Worm (Caenorhabditis elegans): ENCODE data around the gene F59C12.3.

Gene F59C12.3

DNA sequence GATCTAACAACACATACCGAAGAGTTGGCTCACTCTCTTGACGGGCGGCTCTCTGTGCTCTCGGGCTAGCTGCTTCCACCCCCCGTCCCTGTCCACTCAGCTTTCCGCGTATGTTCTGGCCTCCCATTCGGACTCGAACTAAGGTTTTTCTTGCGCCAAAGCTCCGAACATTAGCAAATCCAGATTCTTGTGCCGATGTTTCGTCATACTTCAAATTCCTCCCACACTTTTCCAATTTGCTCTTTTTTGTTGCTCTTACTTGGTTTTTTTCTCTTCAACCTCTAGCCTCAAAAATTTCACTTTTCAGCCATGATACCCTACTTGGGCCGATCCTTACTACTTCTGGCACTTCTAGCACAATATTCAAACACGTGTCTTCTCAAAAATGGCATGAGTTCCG is 14.4 kb downstream of the F59C12.3 start, which contains the start of gene cdh-9:
Gene cdh-9 (plus strand): TSS at position 301 of the 400 bp plus-strand sequence.
- TF ChIP-seq nhr-12 (tag; optimal IDR thresholded peaks at IDR 0.05), result no peak
- no peak for TF ChIP-seq aly-2 (tag; optimal IDR thresholded peaks at IDR 0.05)
- TF ChIP-seq C34F6.9 (tag; optimal IDR thresholded peaks at IDR 0.05), result no peak
- TF ChIP-seq sem-4 (tag; optimal IDR thresholded peaks at IDR 0.05), result no peak

- TF ChIP-seq C34F6.9 (tag; optimal IDR thresholded peaks at IDR 0.05) (no peak), elt-3 (tag; optimal IDR thresholded peaks at IDR 0.05) (no peak), unc-55 (GFP tag; optimal IDR thresholded peaks at IDR 0.05) (no peak), unc-39 (tag; optimal IDR thresholded peaks at IDR 0.05) (no peak), F13H6.1 (tag; optimal IDR thresholded peaks at IDR 0.05) (no peak), ztf-11 (tag; optimal IDR thresholded peaks at IDR 0.05) (no peak), nhr-129 (tag; optimal IDR thresholded peaks at IDR 0.05) (no peak), unc-62 (GFP tag; optimal IDR thresholded peaks at IDR 0.05) (no peak), nhr-23 (tag; optimal IDR thresholded peaks at IDR 0.05) (no peak), nhr-25 (tag; optimal IDR thresholded peaks at IDR 0.05) (no peak), peb-1 (tag; optimal IDR thresholded peaks at IDR 0.05) (no peak), mab-5 (tag; optimal IDR thresholded peaks at IDR 0.05) (no peak), nhr-21 (tag; optimal IDR thresholded peaks at IDR 0.05) (no peak), nhr-6 (tag; optimal IDR thresholded peaks at IDR 0.05) (no peak), sma-9 (GFP tag; optimal IDR thresholded peaks at IDR 0.05) (no peak), sma-9 (tag; optimal IDR thresholded peaks at IDR 0.05) (no peak), blmp-1 (tag; optimal IDR thresholded peaks at IDR 0.05; ENCODE audit: insufficient read depth) (no peak), ZK546.5 (tag; optimal IDR thresholded peaks at IDR 0.05) (no peak), ztf-4 (tag; optimal IDR thresholded peaks at IDR 0.05) (no peak), crh-2 (tag; optimal IDR thresholded peaks at IDR 0.05) (no peak), lin-11 (tag; optimal IDR thresholded peaks at IDR 0.05) (no peak)
These were observed 17.8 kb downstream of the F59C12.3 start for ce11 chrX:16591533-16591932.

DNA sequence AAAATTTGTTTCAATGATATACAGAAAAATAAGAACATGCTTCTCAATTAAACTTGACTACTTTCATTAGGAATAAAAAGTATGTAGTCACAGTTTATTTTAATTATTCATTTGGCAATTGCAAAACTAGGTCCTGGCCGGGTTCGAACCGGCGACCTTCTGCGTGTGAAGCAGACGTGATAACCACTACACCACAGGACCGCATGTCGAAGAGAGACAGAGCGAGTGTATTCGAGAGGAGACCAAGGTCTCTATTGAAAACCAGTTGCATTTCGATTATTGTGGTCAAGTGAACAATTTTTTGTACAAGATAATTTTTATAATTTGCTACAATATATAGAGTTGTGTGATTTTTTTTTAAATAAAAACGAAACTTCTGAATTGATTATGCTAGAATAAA is 18.5 kb downstream of the F59C12.3 start:
- TF ChIP-seq ztf-11 (tag; optimal IDR thresholded peaks at IDR 0.05) (no peak), nhr-12 (tag; optimal IDR thresholded peaks at IDR 0.05) (no peak), nhr-10 (tag; optimal IDR thresholded peaks at IDR 0.05) (no peak), ceh-16 (tag; optimal IDR thresholded peaks at IDR 0.05) (no peak), peb-1 (tag; optimal IDR thresholded peaks at IDR 0.05) (no peak), Y55F3AM.14 (GFP tag; optimal IDR thresholded peaks at IDR 0.05) (peak; percentile 14), elt-1 (tag; optimal IDR thresholded peaks at IDR 0.05) (no peak), nhr-237 (tag; optimal IDR thresholded peaks at IDR 0.05) (no peak), gmeb-1 (tag; optimal IDR thresholded peaks at IDR 0.05) (peak; percentile 59), mab-5 (tag; optimal IDR thresholded peaks at IDR 0.05) (peak; percentile 12), sma-9 (GFP tag; optimal IDR thresholded peaks at IDR 0.05) (peak; percentile 59), sma-9 (tag; optimal IDR thresholded peaks at IDR 0.05) (no peak), R02D3.7 (tag; optimal IDR thresholded peaks at IDR 0.05) (no peak), unc-55 (GFP tag; optimal IDR thresholded peaks at IDR 0.05) (peak; percentile 59), sem-4 (tag; optimal IDR thresholded peaks at IDR 0.05) (peak; percentile 3), nhr-21 (tag; optimal IDR thresholded peaks at IDR 0.05) (peak; percentile 40), crh-2 (tag; optimal IDR thresholded peaks at IDR 0.05) (peak; percentile 74), nhr-11 (tag; optimal IDR thresholded peaks at IDR 0.05) (no peak), unc-39 (tag; optimal IDR thresholded peaks at IDR 0.05) (no peak), lin-13 (GFP tag; optimal IDR thresholded peaks at IDR 0.05) (peak; percentile 28), F13H6.1 (tag; optimal IDR thresholded peaks at IDR 0.05) (peak; percentile 63), nhr-6 (tag; optimal IDR thresholded peaks at IDR 0.05) (no peak), ZK546.5 (tag; optimal IDR thresholded peaks at IDR 0.05) (no peak), blmp-1 (tag; optimal IDR thresholded peaks at IDR 0.05; ENCODE audit: insufficient read depth) (no peak), sma-3 (GFP tag; optimal IDR thresholded peaks at IDR 0.05) (peak; percentile 61), ztf-1 (GFP tag; conservative IDR thresholded peaks at IDR 0.05) (no peak), nhr-25 (tag; optimal IDR thresholded peaks at IDR 0.05) (peak; percentile 33), zag-1 (tag; optimal IDR thresholded peaks at IDR 0.05) (peak; percentile 12), snpc-4 (tag; optimal IDR thresholded peaks at IDR 0.05) (peak; percentile 45), lin-11 (tag; optimal IDR thresholded peaks at IDR 0.05) (peak; percentile 59), alr-1 (tag; optimal IDR thresholded peaks at IDR 0.05) (no peak), fos-1 (tag; optimal IDR thresholded peaks at IDR 0.05) (peak; percentile 62), mdl-1 (tag; optimal IDR thresholded peaks at IDR 0.05) (no peak), ceh-82 (tag; optimal IDR thresholded peaks at IDR 0.05) (no peak), unc-62 (GFP tag; optimal IDR thresholded peaks at IDR 0.05) (no peak), lsy-2 (tag; optimal IDR thresholded peaks at IDR 0.05) (peak; percentile 38 to 54), nhr-77 (tag; optimal IDR thresholded peaks at IDR 0.05) (no peak), egl-27 (tag; optimal IDR thresholded peaks at IDR 0.05) (peak; percentile 68), nhr-129 (tag; optimal IDR thresholded peaks at IDR 0.05) (peak; percentile 77), C34F6.9 (tag; optimal IDR thresholded peaks at IDR 0.05) (peak; percentile 53), ztf-4 (tag; optimal IDR thresholded peaks at IDR 0.05) (no peak)

Measured in whole organism, L2 larva.